Fruit fly (Drosophila melanogaster) whole organism: Measurements from ENCODE around the gene CG31233.
A peak's percentile ranks its signal among the peaks of the same experiment; 100 is the strongest.

Source experiments
- CG8478 ChIP-seq: fragments of >200 bp; optimal IDR thresholded peaks from 2 replicates; lab custom pipeline; 2018; ENCODE audit warnings: inconsistent platforms
- Dll ChIP-seq: fragments of >200 bp; optimal IDR thresholded peaks from 2 replicates; lab custom pipeline; 2017
- EcR ChIP-seq, 2 experiments: fragments of >200 bp; optimal IDR thresholded peaks; 2 replicates each; lab custom pipeline; 2017; ENCODE audit warnings: missing biosample characterization in 2 of 2, missing genetic modification characterization in 2 of 2, missing genetic modification reagents in 2 of 2
- pan ChIP-seq: fragments of >200 bp; optimal IDR thresholded peaks from 2 replicates; lab custom pipeline; 2017
- psq ChIP-seq: fragments of >200 bp; optimal IDR thresholded peaks from 2 replicates; lab custom pipeline; 2017
- usp ChIP-seq: fragments of >200 bp; optimal IDR thresholded peaks from 2 replicates; lab custom pipeline; 2017; ENCODE audit warnings: missing biosample characterization, missing genetic modification characterization, mixed read lengths

Gene CG31233

dm6 chr3R:21758145-21758856 is 8.6 kb downstream of the CG31233 start, which contains the start of gene CG42335:
TSS of gene CG42335 (plus strand) at chr3R:21758764.
- TF ChIP-seq CG8478 (lab: Kevin White, UChicago), result no peak
- no peak for TF ChIP-seq psq
- no peak for TF ChIP-seq pan
- no peak for TF ChIP-seq EcR (GFP tag; optimal IDR thresholded peaks at IDR 0.05; lab: Kevin White, UChicago)
- TF ChIP-seq Dll (lab: Kevin White, UChicago), result no peak
- no peak for TF ChIP-seq usp

DNA sequence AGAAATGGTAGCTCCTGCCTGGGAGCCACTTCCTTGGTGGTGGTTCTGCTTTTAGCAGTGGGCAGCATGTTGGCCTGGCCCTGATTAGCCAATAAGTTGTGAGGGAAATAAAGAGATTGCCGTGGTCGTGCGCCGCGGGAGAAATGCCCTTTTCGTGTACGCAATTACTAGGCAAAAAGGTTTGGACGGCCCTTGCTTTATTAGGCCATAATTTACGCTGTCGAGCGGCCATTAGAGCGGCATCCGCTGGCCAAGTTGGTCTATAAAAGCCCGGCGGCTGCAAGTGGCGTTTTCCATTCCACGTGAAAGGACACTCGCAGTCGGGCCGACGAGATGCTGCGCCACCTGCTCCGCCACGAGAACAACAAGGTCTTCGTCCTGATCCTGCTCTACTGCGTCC is 19.6 kb downstream of the CG31233 start, which contains the start of gene Burs:
Gene Burs, plus strand, starts transcription at position 301 of the 400 bp plus-strand sequence.
- TF ChIP-seq Dll (lab: Kevin White, UChicago) (no peak), usp (no peak), CG8478 (lab: Kevin White, UChicago) (no peak), psq (no peak), EcR (GFP tag; optimal IDR thresholded peaks at IDR 0.05; lab: Kevin White, UChicago) (no peak), pan (no peak)

dm6 chr3R:21775766-21776165 is 26.1 kb downstream of the CG31233 start, which contains the start of the genes GABA-B-R2 and CG6800:
TSS of gene GABA-B-R2 (minus strand) at chr3R:21775840.
TSS of gene CG6800 (plus strand) at chr3R:21776138.
- TF ChIP-seq CG8478 (lab: Kevin White, UChicago), result no peak

DNA sequence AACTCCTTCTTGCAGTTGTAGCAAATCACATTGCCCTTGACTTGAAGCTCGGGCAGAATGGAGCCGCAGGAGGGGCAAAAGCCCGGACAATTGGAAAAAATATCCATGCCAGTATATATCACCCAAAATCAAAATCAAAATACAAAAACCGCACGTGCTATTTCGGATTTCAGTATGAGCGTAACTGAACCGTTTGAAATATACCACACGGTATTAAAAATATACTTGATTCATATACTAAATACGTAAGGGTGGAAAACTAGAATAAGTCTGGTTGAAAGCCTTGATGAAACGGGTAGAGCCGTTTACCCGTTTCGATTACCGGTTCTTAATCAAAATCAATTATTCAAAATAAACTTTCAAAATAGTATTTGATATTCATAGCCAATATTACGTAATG is 28.0 kb downstream of the CG31233 start, which contains the start of gene Polr1H:
Gene Polr1H, minus strand, starts transcription at position 188 of the 400 bp plus-strand sequence.
- TF ChIP-seq EcR (GFP tag; optimal IDR thresholded peaks at IDR 0.05; lab: Kevin White, UChicago) (no peak), Dll (lab: Kevin White, UChicago) (no peak), pan (no peak), psq (no peak), usp (no peak), CG8478 (lab: Kevin White, UChicago) (no peak)

- TF ChIP-seq pan, result no peak
Observed at dm6 chr3R:21780086-21780485, 30.4 kb downstream of the CG31233 start.

- no peak for TF ChIP-seq Dll (lab: Kevin White, UChicago)
- no peak for TF ChIP-seq psq
- TF ChIP-seq usp, result no peak
- no peak for TF ChIP-seq EcR (GFP tag; optimal IDR thresholded peaks at IDR 0.05; lab: Kevin White, UChicago)
- no peak for TF ChIP-seq CG8478 (lab: Kevin White, UChicago)
- TF ChIP-seq pan, result no peak
Observed at dm6 chr3R:21781448-21781847, 31.8 kb downstream of the CG31233 start.

DNA sequence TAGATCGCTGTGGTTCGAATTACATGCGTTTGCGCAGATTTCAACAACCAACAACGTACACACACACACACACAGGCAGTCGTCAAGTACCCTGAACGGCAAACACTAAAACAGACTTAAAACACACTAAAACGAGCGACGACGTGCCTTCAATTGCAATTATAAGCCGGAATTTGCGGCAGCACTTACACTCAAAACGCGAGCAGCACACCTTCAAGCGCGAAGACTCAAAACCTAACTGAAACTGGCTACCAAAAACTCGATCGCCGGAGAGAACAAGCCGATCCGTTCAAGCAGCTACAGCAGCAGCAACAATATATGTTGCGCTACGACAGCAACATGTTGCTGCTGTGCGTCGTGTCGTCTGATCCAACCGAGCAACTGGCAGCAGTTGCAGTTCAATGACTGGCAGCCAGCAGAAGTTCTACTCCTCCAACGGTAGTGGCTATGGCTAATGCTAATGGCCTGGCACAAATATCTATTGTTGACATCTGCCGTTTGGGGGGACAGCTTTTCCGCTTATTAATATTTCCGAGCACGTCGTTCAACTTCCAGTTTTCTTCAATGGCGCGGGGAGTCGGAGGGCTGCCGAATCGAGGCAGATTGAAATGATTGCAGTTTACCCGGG is 32.8 kb downstream of the CG31233 start, which contains the start of gene tsl:
Gene tsl, minus strand, starts transcription at position 242 of the 628 bp plus-strand sequence.
- TF ChIP-seq pan (no peak), Dll (lab: Kevin White, UChicago) (peak; percentile 14), EcR (GFP tag; optimal IDR thresholded peaks at IDR 0.05; lab: Kevin White, UChicago) (peak; percentile 32 to 93), usp (no peak)

DNA sequence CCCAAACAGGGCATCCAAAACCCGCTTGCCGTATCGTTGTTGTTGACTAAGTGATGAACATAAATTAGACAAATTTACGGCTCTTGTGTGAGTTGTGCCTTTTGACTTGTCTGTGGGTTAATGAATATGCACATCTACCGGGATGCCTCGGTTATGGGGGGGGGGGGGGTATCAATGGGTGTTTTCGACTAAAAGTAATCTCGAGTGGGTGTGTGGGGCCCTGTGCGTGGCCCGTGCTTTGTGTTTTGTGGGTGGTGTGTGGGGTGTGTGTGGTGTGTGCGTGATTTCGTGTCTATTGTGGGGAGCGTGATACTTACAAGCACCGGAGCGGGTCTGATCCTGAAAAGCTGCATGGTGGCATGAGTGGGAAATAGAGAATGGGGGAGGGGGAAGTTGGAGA is 40.7 kb downstream of the CG31233 start:
- TF ChIP-seq Dll (lab: Kevin White, UChicago) (no peak), CG8478 (lab: Kevin White, UChicago) (no peak), psq (no peak), pan (no peak), usp (no peak), EcR (GFP tag; optimal IDR thresholded peaks at IDR 0.05; lab: Kevin White, UChicago) (no peak)

- TF ChIP-seq psq, result no peak
- TF ChIP-seq CG8478 (lab: Kevin White, UChicago), result no peak
- no peak for TF ChIP-seq pan
- TF ChIP-seq usp, result no peak
- no peak for TF ChIP-seq EcR (GFP tag; optimal IDR thresholded peaks at IDR 0.05; lab: Kevin White, UChicago)
- no peak for TF ChIP-seq Dll (lab: Kevin White, UChicago)
Observed at dm6 chr3R:21793760-21794159, 44.1 kb downstream of the CG31233 start.
